Worm (Caenorhabditis elegans): ENCODE results near the gene D1046.16.

The D1046.16 gene

ce11 chrIV:8879810-8880209 lies 42.1 kb upstream of the D1046.16 start, which contains the start of gene npax-4:
TSS of gene npax-4 (minus strand) at chrIV:8879910.
- TF ChIP-seq elt-1 (tag; optimal IDR thresholded peaks at IDR 0.05) (no peak), ztf-4 (tag; optimal IDR thresholded peaks at IDR 0.05) (no peak), hmg-11 (tag; optimal IDR thresholded peaks at IDR 0.05) (no peak), lsy-12 (tag; optimal IDR thresholded peaks at IDR 0.05) (no peak), lin-15B (tag; optimal IDR thresholded peaks at IDR 0.05) (no peak), elt-2 (tag; optimal IDR thresholded peaks at IDR 0.05) (no peak), nhr-28 (tag; optimal IDR thresholded peaks at IDR 0.05) (no peak), mdl-1 (tag; optimal IDR thresholded peaks at IDR 0.05) (no peak), nhr-76 (tag; optimal IDR thresholded peaks at IDR 0.05) (no peak)

- TF ChIP-seq nhr-23 (tag; optimal IDR thresholded peaks at IDR 0.05) (no peak), daf-12 (tag; optimal IDR thresholded peaks at IDR 0.05) (no peak), ama-1 (optimal IDR thresholded peaks at IDR 0.05) (no peak), egl-27 (tag; optimal IDR thresholded peaks at IDR 0.05) (no peak), eor-1 (tag; optimal IDR thresholded peaks at IDR 0.05) (no peak), nhr-28 (tag; optimal IDR thresholded peaks at IDR 0.05) (no peak), R02D3.7 (tag; optimal IDR thresholded peaks at IDR 0.05) (no peak), lsy-12 (tag; optimal IDR thresholded peaks at IDR 0.05) (no peak), nhr-11 (tag; optimal IDR thresholded peaks at IDR 0.05) (no peak), mml-1 (tag; optimal IDR thresholded peaks at IDR 0.05) (no peak), nhr-67 (tag; optimal IDR thresholded peaks at IDR 0.05) (no peak), nhr-12 (tag; optimal IDR thresholded peaks at IDR 0.05) (no peak)
Measured at ce11 chrIV:8881181-8881580, 40.8 kb upstream of the D1046.16 start, which contains the start of gene C09G9.8. TSS of gene C09G9.8 (plus strand) at chrIV:8881481.

- TF ChIP-seq fkh-2 (tag; optimal IDR thresholded peaks at IDR 0.05) (no peak), lin-39 (tag; optimal IDR thresholded peaks at IDR 0.05) (no peak), unc-39 (tag; optimal IDR thresholded peaks at IDR 0.05) (no peak), aly-2 (tag; optimal IDR thresholded peaks at IDR 0.05) (no peak), ZK546.5 (tag; optimal IDR thresholded peaks at IDR 0.05) (no peak), lsy-12 (tag; optimal IDR thresholded peaks at IDR 0.05) (no peak), fos-1 (tag; optimal IDR thresholded peaks at IDR 0.05) (no peak), skn-1 (tag; optimal IDR thresholded peaks at IDR 0.05) (no peak), ceh-9 (tag; optimal IDR thresholded peaks at IDR 0.05) (no peak)
Measured at ce11 chrIV:8886228-8886627, 35.7 kb upstream of the D1046.16 start, which contains the start of gene C09G9.5. TSS of gene C09G9.5 (plus strand) at chrIV:8886528.

- TF ChIP-seq R02D3.7 (tag; optimal IDR thresholded peaks at IDR 0.05), result no peak
- no peak for TF ChIP-seq nhr-23 (tag; optimal IDR thresholded peaks at IDR 0.05)
- no peak for TF ChIP-seq skn-1 (tag; optimal IDR thresholded peaks at IDR 0.05)
- no peak for TF ChIP-seq nhr-237 (tag; optimal IDR thresholded peaks at IDR 0.05)
- no peak for TF ChIP-seq lin-15B (tag; optimal IDR thresholded peaks at IDR 0.05)
- no peak for TF ChIP-seq nhr-28 (tag; optimal IDR thresholded peaks at IDR 0.05)
- TF ChIP-seq fkh-2 (tag; optimal IDR thresholded peaks at IDR 0.05), result no peak
- TF ChIP-seq elt-3 (tag; optimal IDR thresholded peaks at IDR 0.05), result no peak
- no peak for TF ChIP-seq pqm-1 (tag; optimal IDR thresholded peaks at IDR 0.05)
- TF ChIP-seq nhr-11 (tag; optimal IDR thresholded peaks at IDR 0.05), result no peak
- no peak for TF ChIP-seq sea-2 (GFP tag; optimal IDR thresholded peaks at IDR 0.05)
- no peak for TF ChIP-seq nhr-12 (tag; optimal IDR thresholded peaks at IDR 0.05)
- TF ChIP-seq elt-2 (tag; optimal IDR thresholded peaks at IDR 0.05), result no peak
- TF ChIP-seq egl-27 (tag; optimal IDR thresholded peaks at IDR 0.05), result no peak
- TF ChIP-seq nhr-77 (tag; optimal IDR thresholded peaks at IDR 0.05), result no peak
- no peak for TF ChIP-seq hmg-11 (tag; optimal IDR thresholded peaks at IDR 0.05)
- no peak for TF ChIP-seq fos-1 (tag; optimal IDR thresholded peaks at IDR 0.05)
- TF ChIP-seq tbx-2 (tag; optimal IDR thresholded peaks at IDR 0.05), result no peak
- TF ChIP-seq unc-39 (tag; optimal IDR thresholded peaks at IDR 0.05), result no peak
Measured at ce11 chrIV:8888525-8889026, 33.4 kb upstream of the D1046.16 start, which contains the start of gene oma-1. TSS of gene oma-1 (plus strand) at chrIV:8888976.

ce11 chrIV:8891131-8891530 lies 30.8 kb upstream of the D1046.16 start, which contains the start of gene spr-2:
TSS of gene spr-2 (plus strand) at chrIV:8891462.
- TF ChIP-seq mml-1 (tag; optimal IDR thresholded peaks at IDR 0.05) (no peak), snpc-4 (tag; optimal IDR thresholded peaks at IDR 0.05) (peak; percentile 85), elt-3 (tag; optimal IDR thresholded peaks at IDR 0.05) (no peak), ceh-9 (tag; optimal IDR thresholded peaks at IDR 0.05) (no peak), ztf-11 (tag; optimal IDR thresholded peaks at IDR 0.05) (no peak), aly-2 (tag; optimal IDR thresholded peaks at IDR 0.05) (no peak), nhr-28 (tag; optimal IDR thresholded peaks at IDR 0.05) (no peak), nhr-25 (tag; optimal IDR thresholded peaks at IDR 0.05) (peak; percentile 34), lin-15B (tag; optimal IDR thresholded peaks at IDR 0.05) (peak; percentile 65), R02D3.7 (tag; optimal IDR thresholded peaks at IDR 0.05) (no peak), nhr-11 (tag; optimal IDR thresholded peaks at IDR 0.05) (no peak), nhr-76 (tag; optimal IDR thresholded peaks at IDR 0.05) (no peak), nhr-43 (tag; optimal IDR thresholded peaks at IDR 0.05; ENCODE audit: poor library complexity, severe bottlenecking) (peak; percentile 63), nhr-23 (tag; optimal IDR thresholded peaks at IDR 0.05) (peak; percentile 80), unc-39 (tag; optimal IDR thresholded peaks at IDR 0.05) (no peak), pqm-1 (tag; optimal IDR thresholded peaks at IDR 0.05) (no peak), sea-2 (GFP tag; optimal IDR thresholded peaks at IDR 0.05) (no peak), fkh-2 (tag; optimal IDR thresholded peaks at IDR 0.05) (no peak), nhr-77 (tag; optimal IDR thresholded peaks at IDR 0.05) (no peak), zag-1 (tag; optimal IDR thresholded peaks at IDR 0.05) (no peak), nfya-1 (tag; optimal IDR thresholded peaks at IDR 0.05; ENCODE audit: insufficient read depth) (peak; percentile 68), fkh-10 (GFP tag; optimal IDR thresholded peaks at IDR 0.05) (no peak), eor-1 (tag; optimal IDR thresholded peaks at IDR 0.05) (no peak), ceh-28 (tag; optimal IDR thresholded peaks at IDR 0.05) (no peak), skn-1 (tag; optimal IDR thresholded peaks at IDR 0.05) (no peak), mdl-1 (tag; optimal IDR thresholded peaks at IDR 0.05) (no peak), egl-5 (tag; optimal IDR thresholded peaks at IDR 0.05) (no peak), nhr-67 (tag; optimal IDR thresholded peaks at IDR 0.05) (no peak)

Data from whole organism, L3 larva.